Fruit fly (Drosophila melanogaster): ENCODE data around the gene Bka.
A peak's percentile ranks its signal among the peaks of the same experiment; 100 is the strongest.

Bka gene

dm6 chr2L:9882393-9882971, 12.6 kb upstream of the Bka start (continued):
- TF ChIP-seq CG13296 (GFP tag; optimal IDR thresholded peaks at IDR 0.05) (no peak), nerfin-1 (tag; optimal IDR thresholded peaks at IDR 0.05) (peak; percentile 74), CG10654 (GFP tag; optimal IDR thresholded peaks at IDR 0.05) (no peak), CG3847 (GFP tag; IDR thresholded peaks at IDR 0.05) (no peak), ken (GFP tag; IDR thresholded peaks at IDR 0.05) (no peak), sr (GFP tag; IDR thresholded peaks at IDR 0.05) (no peak), Six4 (GFP tag; optimal IDR thresholded peaks at IDR 0.05) (no peak), Eip74EF (GFP tag; optimal IDR thresholded peaks at IDR 0.05) (no peak), Sry-δ (GFP tag; optimal IDR thresholded peaks at IDR 0.05) (no peak), CG8478 (optimal IDR thresholded peaks at IDR 0.05) (no peak), dati (GFP tag; IDR thresholded peaks at IDR 0.05) (0 out of 2 replicates have a peak, but pooled peaks have one; percentile 8), Xrp1 (GFP tag; IDR thresholded peaks at IDR 0.05) (no peak), zfh2 (GFP tag; optimal IDR thresholded peaks at IDR 0.05) (no peak), CG9932 (GFP tag; IDR thresholded peaks at IDR 0.05) (no peak), peb (GFP tag; IDR thresholded peaks at IDR 0.05) (no peak), CG12391 (tag; optimal IDR thresholded peaks at IDR 0.05) (no peak), gcm (GFP tag; optimal IDR thresholded peaks at IDR 0.05) (no peak), Med (GFP tag) (no peak), CG3995 (GFP tag; optimal IDR thresholded peaks at IDR 0.05) (no peak), Trl (optimal IDR thresholded peaks at IDR 0.05) (peak in 1 of 2 experiments; percentile 7), Trl (GFP tag; optimal IDR thresholded peaks at IDR 0.05) (no peak), z (GFP tag; IDR thresholded peaks at IDR 0.05) (no peak), Opbp (GFP tag; IDR thresholded peaks at IDR 0.05; ENCODE audit: partially characterized antibody) (no peak), CG17912 (GFP tag; optimal IDR thresholded peaks at IDR 0.05) (no peak), GATAe (GFP tag; conservative IDR thresholded peaks at IDR 0.05) (no peak), CG1832 (GFP tag; optimal IDR thresholded peaks at IDR 0.05) (no peak), sima (GFP tag; optimal IDR thresholded peaks at IDR 0.05) (no peak), cg (GFP tag; optimal IDR thresholded peaks at IDR 0.05) (peak; percentile 60), Deaf1 (tag; optimal IDR thresholded peaks at IDR 0.05) (peak; percentile 68), sqz (GFP tag; optimal IDR thresholded peaks at IDR 0.05) (peak; percentile 5), ab (GFP tag; optimal IDR thresholded peaks at IDR 0.05) (no peak), abd-A (tag; optimal IDR thresholded peaks at IDR 0.05) (peak; percentile 86), HLH3B (GFP tag; IDR thresholded peaks at IDR 0.05) (no peak), CG16815 (GFP tag; optimal IDR thresholded peaks at IDR 0.05) (no peak)

dm6 chr2L:9886086-9886485, 9.0 kb upstream of the Bka start, which contains the start of gene nAChRalpha6:
nAChRalpha6 (minus strand) TSS chr2L:9886250.
- no peak for TF ChIP-seq gt (GFP tag; IDR thresholded peaks at IDR 0.05)
- no peak for TF ChIP-seq Hr78 (GFP tag; optimal IDR thresholded peaks at IDR 0.05)
- 0 out of 4 replicates have a peak, but pooled peaks have one; percentile 54 for TF ChIP-seq chinmo (GFP tag; IDR thresholded peaks at IDR 0.05; ENCODE audit: partially characterized antibody)
- TF ChIP-seq Dip3 (GFP tag; optimal IDR thresholded peaks at IDR 0.05): no peak
- TF ChIP-seq CG30431 (GFP tag; optimal IDR thresholded peaks at IDR 0.05): no peak
- TF ChIP-seq CG13775 (GFP tag; optimal IDR thresholded peaks at IDR 0.05): no peak
- no peak for TF ChIP-seq HLH4C (GFP tag; IDR thresholded peaks at IDR 0.05; ENCODE audit: partially characterized antibody)
- peak; percentile 93 for TF ChIP-seq Deaf1 (tag; optimal IDR thresholded peaks at IDR 0.05)
- TF ChIP-seq abd-A (tag; optimal IDR thresholded peaks at IDR 0.05): peak; percentile 34
- no peak for TF ChIP-seq Bdp1 (GFP tag; optimal IDR thresholded peaks at IDR 0.05)
- TF ChIP-seq tup (GFP tag; optimal IDR thresholded peaks at IDR 0.05): no peak
- no peak for TF ChIP-seq exex (tag; optimal IDR thresholded peaks at IDR 0.05)
- no peak for TF ChIP-seq tna (GFP tag; IDR thresholded peaks at IDR 0.05; ENCODE audit: partially characterized antibody)
- TF ChIP-seq NC2β (GFP tag; optimal IDR thresholded peaks at IDR 0.05): no peak
- no peak for TF ChIP-seq CG8924 (tag; optimal IDR thresholded peaks at IDR 0.05)
- peak; percentile 57; the same call in 1 of the 2 replicates for TF ChIP-seq Bgb (GFP tag; IDR thresholded peaks at IDR 0.05; ENCODE audit: partially characterized antibody)
- peak; percentile 71; the same call in 1 of the 2 replicates for TF ChIP-seq Adf1 (GFP tag; IDR thresholded peaks at IDR 0.05)
- no peak for TF ChIP-seq sr (GFP tag; IDR thresholded peaks at IDR 0.05)
- no peak for TF ChIP-seq CG16779 (GFP tag; IDR thresholded peaks at IDR 0.05)
- no peak for TF ChIP-seq ab (GFP tag; optimal IDR thresholded peaks at IDR 0.05)
- TF ChIP-seq chm (GFP tag; IDR thresholded peaks at IDR 0.05): no peak
